Fruit fly (Drosophila melanogaster) whole organism, embryonic: Measurements from ENCODE around the gene CG5188.

ENCODE experiments used
- Asciz ChIP-seq: fragments of 200-800 bp; sonication (Bioruptor generic); optimal IDR thresholded peaks from 2 replicates; lab custom pipeline; 2017; ENCODE audit warnings: missing biosample characterization, mild to moderate bottlenecking, missing genetic modification characterization, missing genetic modification reagents
- Atf6 ChIP-seq: fragments of 200-800 bp; sonication (Bioruptor generic); IDR thresholded peaks from 2 replicates; pipeline ENCODE4 v1.3.6; 2022; ENCODE audit warnings: missing biosample characterization, missing genetic modification characterization
- Bteb2 ChIP-seq: fragments of 200-800 bp; sonication (Bioruptor generic); optimal IDR thresholded peaks from 2 replicates; lab custom pipeline; 2016; ENCODE audit warnings: missing biosample characterization, missing genetic modification characterization
- CG10979 ChIP-seq: fragments of 200-800 bp; sonication (Bioruptor generic); optimal IDR thresholded peaks from 2 replicates; lab custom pipeline; 2018; ENCODE audit warnings: missing biosample characterization, mild to moderate bottlenecking, missing genetic modification characterization, moderate library complexity
- CG11695 ChIP-seq: fragments of 200-800 bp; sonication (Bioruptor generic); IDR thresholded peaks from 3 replicates; pipeline ENCODE4 v1.3.6; 2022; ENCODE audit warnings: missing biosample characterization, missing genetic modification characterization
- CG12071 ChIP-seq: fragments of 200-800 bp; sonication (Bioruptor generic); optimal IDR thresholded peaks from 3 replicates; lab custom pipeline; 2018; ENCODE audit warnings: missing biosample characterization, mild to moderate bottlenecking, missing genetic modification characterization
- CG13287 ChIP-seq: fragments of 200-800 bp; sonication (Bioruptor generic); IDR thresholded peaks from 2 replicates; pipeline ENCODE4 v1.3.6; 2022; ENCODE audit warnings: missing biosample characterization, missing genetic modification characterization; ENCODE audit not compliant: partially characterized antibody
- CG14860 ChIP-seq: fragments of 200-800 bp; sonication (Bioruptor generic); IDR thresholded peaks from 3 replicates; pipeline ENCODE4 v1.3.6; 2022; ENCODE audit warnings: missing biosample characterization, missing genetic modification characterization; ENCODE audit not compliant: partially characterized antibody
- CG1832 ChIP-seq: fragments of 200-800 bp; sonication (Bioruptor generic); optimal IDR thresholded peaks from 2 replicates; lab custom pipeline; 2017; ENCODE audit warnings: missing biosample characterization, mild to moderate bottlenecking, missing genetic modification characterization, inconsistent platforms
- CG2202 ChIP-seq: fragments of 200-800 bp; sonication (Bioruptor generic); optimal IDR thresholded peaks from 2 replicates; lab custom pipeline; 2018; ENCODE audit warnings: missing biosample characterization, mild to moderate bottlenecking, missing genetic modification characterization
- CG2875 ChIP-seq: fragments of 200-800 bp; sonication (Bioruptor generic); optimal IDR thresholded peaks from 2 replicates; lab custom pipeline; 2017; ENCODE audit warnings: missing biosample characterization, mild to moderate bottlenecking, missing genetic modification characterization, missing genetic modification reagents
- CG42726 ChIP-seq: fragments of 200-800 bp; sonication (Bioruptor generic); IDR thresholded peaks from 2 replicates; pipeline ENCODE4 v1.3.6; 2022; ENCODE audit warnings: missing biosample characterization, missing genetic modification characterization; ENCODE audit not compliant: partially characterized antibody
- CG4282 ChIP-seq: fragments of 200-800 bp; sonication (Bioruptor generic); optimal IDR thresholded peaks from 2 replicates; lab custom pipeline; 2016; ENCODE audit warnings: missing biosample characterization, missing genetic modification characterization
- CG5180 ChIP-seq: fragments of 200-800 bp; sonication (Bioruptor generic); optimal IDR thresholded peaks from 3 replicates; lab custom pipeline; 2017; ENCODE audit warnings: missing biosample characterization, missing genetic modification characterization, mild to moderate bottlenecking, moderate library complexity, missing genetic modification reagents
- CG5245 ChIP-seq: fragments of 200-800 bp; sonication (Bioruptor generic); optimal IDR thresholded peaks from 3 replicates; lab custom pipeline; 2016; ENCODE audit warnings: missing biosample characterization, missing genetic modification characterization
- CG8765 ChIP-seq: fragments of 200-800 bp; sonication (Bioruptor generic); IDR thresholded peaks from 2 replicates; pipeline ENCODE4 v1.3.6; 2022; ENCODE audit warnings: missing biosample characterization, missing genetic modification characterization
- CG8944 ChIP-seq: fragments of 200-800 bp; sonication (Bioruptor generic); optimal IDR thresholded peaks from 3 replicates; lab custom pipeline; 2016; ENCODE audit warnings: missing biosample characterization, missing genetic modification characterization
- CG9817 ChIP-seq: fragments of 200-800 bp; sonication (Bioruptor generic); optimal IDR thresholded peaks from 2 replicates; lab custom pipeline; 2018; ENCODE audit warnings: missing biosample characterization, mild to moderate bottlenecking, missing genetic modification characterization, moderate library complexity
- Chrac-16 ChIP-seq: fragments of 200-800 bp; sonication (Bioruptor generic); optimal IDR thresholded peaks from 3 replicates; lab custom pipeline; 2016; ENCODE audit warnings: missing biosample characterization, missing genetic modification characterization
- CkIIα-i1 ChIP-seq: fragments of 200-800 bp; sonication (Bioruptor generic); IDR thresholded peaks from 2 replicates; pipeline ENCODE4 v1.3.6; 2022; ENCODE audit warnings: missing biosample characterization, missing genetic modification characterization
- ERR ChIP-seq: fragments of 200-800 bp; sonication (Bioruptor generic); optimal IDR thresholded peaks from 2 replicates; lab custom pipeline; 2016; ENCODE audit warnings: missing biosample characterization, missing genetic modification characterization
- HmgD ChIP-seq: fragments of 200-800 bp; sonication (Bioruptor generic); optimal IDR thresholded peaks from 3 replicates; lab custom pipeline; 2016; ENCODE audit warnings: missing biosample characterization, missing genetic modification characterization
- HmgZ ChIP-seq: fragments of 200-800 bp; sonication (Bioruptor generic); optimal IDR thresholded peaks from 2 replicates; lab custom pipeline; 2018; ENCODE audit warnings: missing biosample characterization, mild to moderate bottlenecking, missing genetic modification characterization
- Max ChIP-seq: fragments of 200-800 bp; sonication (Bioruptor generic); optimal IDR thresholded peaks from 2 replicates; lab custom pipeline; 2016; ENCODE audit warnings: missing biosample characterization, mild to moderate bottlenecking, missing genetic modification characterization
- NC2α ChIP-seq: fragments of 200-800 bp; sonication (Bioruptor generic); optimal IDR thresholded peaks from 2 replicates; lab custom pipeline; 2016; ENCODE audit warnings: missing biosample characterization, missing genetic modification characterization
- NfI ChIP-seq: fragments of 200-800 bp; sonication (Bioruptor generic); optimal IDR thresholded peaks from 3 replicates; lab custom pipeline; 2018; ENCODE audit warnings: missing biosample characterization, mild to moderate bottlenecking, missing genetic modification characterization, moderate library complexity
- Ssrp ChIP-seq: fragments of 200-800 bp; sonication (Bioruptor generic); optimal IDR thresholded peaks from 2 replicates; lab custom pipeline; 2018; ENCODE audit warnings: missing biosample characterization, mild to moderate bottlenecking, missing genetic modification characterization, moderate library complexity
- ab ChIP-seq: fragments of 200-800 bp; sonication (Bioruptor generic); optimal IDR thresholded peaks from 2 replicates; lab custom pipeline; 2016; ENCODE audit warnings: missing biosample characterization, missing genetic modification characterization
- ato ChIP-seq: fragments of 200-800 bp; sonication (Bioruptor generic); IDR thresholded peaks from 2 replicates; pipeline ENCODE4 v1.3.6; 2022; ENCODE audit warnings: missing biosample characterization, missing genetic modification characterization; ENCODE audit not compliant: partially characterized antibody
- dimm ChIP-seq: fragments of 200-800 bp; sonication (Bioruptor generic); IDR thresholded peaks from 2 replicates; pipeline ENCODE4 v1.3.6; 2022; ENCODE audit warnings: missing biosample characterization, missing genetic modification characterization
- ewg ChIP-seq: fragments of 200-800 bp; sonication (Bioruptor generic); optimal IDR thresholded peaks from 3 replicates; lab custom pipeline; 2017; ENCODE audit warnings: mild to moderate bottlenecking, missing biosample characterization, missing genetic modification reagents, missing genetic modification characterization
- ftz-f1 ChIP-seq: fragments of 200-800 bp; sonication (Bioruptor generic); optimal IDR thresholded peaks from 2 replicates; lab custom pipeline; 2016; ENCODE audit warnings: missing biosample characterization, missing genetic modification characterization
- ham ChIP-seq: fragments of 200-800 bp; sonication (Bioruptor generic); IDR thresholded peaks from 2 replicates; pipeline ENCODE4 v1.3.6; 2022; ENCODE audit warnings: missing biosample characterization, missing genetic modification characterization
- her ChIP-seq: fragments of 200-800 bp; sonication (Bioruptor generic); optimal IDR thresholded peaks from 2 replicates; lab custom pipeline; 2016; ENCODE audit warnings: missing biosample characterization, missing genetic modification characterization
- insv ChIP-seq, 2 experiments: fragments of 200-800 bp; sonication (Bioruptor generic); optimal IDR thresholded peaks; 3 replicates each; lab custom pipeline; 2016 to 2018; ENCODE audit warnings: missing biosample characterization in 2 of 2, missing genetic modification characterization in 2 of 2
- lov ChIP-seq, 2 experiments: fragments of 200-800 bp in 1 of 2; fragments of >200 bp in 1 of 2; sonication (Bioruptor generic) in 1 of 2; IDR thresholded peaks in 1 of 2; optimal IDR thresholded peaks in 1 of 2; 2 replicates in 1 of 2; 3 replicates in 1 of 2; pipeline versions ENCODE4 v1.3.6 to Lab custom; 2017 to 2022; ENCODE audit warnings: missing biosample characterization in 1 of 2, missing genetic modification characterization in 1 of 2
- mld ChIP-seq: fragments of 200-800 bp; sonication (Bioruptor generic); IDR thresholded peaks from 3 replicates; pipeline ENCODE4 v1.3.6; 2022; ENCODE audit warnings: missing biosample characterization, missing genetic modification characterization; ENCODE audit not compliant: partially characterized antibody
- nom ChIP-seq: fragments of 200-800 bp; sonication (Bioruptor generic); optimal IDR thresholded peaks from 2 replicates; lab custom pipeline; 2017; ENCODE audit warnings: missing biosample characterization, missing genetic modification characterization, mild to moderate bottlenecking, moderate library complexity, missing genetic modification reagents
- pzg ChIP-seq: fragments of 200-800 bp; sonication (Bioruptor generic); optimal IDR thresholded peaks from 3 replicates; lab custom pipeline; 2018; ENCODE audit warnings: missing biosample characterization, mild to moderate bottlenecking, missing genetic modification characterization, moderate library complexity
- repo ChIP-seq: fragments of 200-800 bp; sonication (Bioruptor generic); optimal IDR thresholded peaks from 2 replicates; lab custom pipeline; 2016; ENCODE audit warnings: missing biosample characterization, missing genetic modification characterization
- row ChIP-seq: fragments of 200-800 bp; sonication (Bioruptor generic); IDR thresholded peaks from 3 replicates; pipeline ENCODE4 v1.3.6; 2022; ENCODE audit warnings: missing biosample characterization, missing genetic modification characterization
- sob ChIP-seq: fragments of 200-800 bp; sonication (Bioruptor generic); IDR thresholded peaks from 2 replicates; pipeline ENCODE4 v1.3.6; 2022; ENCODE audit warnings: missing biosample characterization, missing genetic modification characterization
- sr ChIP-seq: fragments of 200-800 bp; sonication (Bioruptor generic); IDR thresholded peaks from 3 replicates; pipeline ENCODE4 v1.3.6; 2022; ENCODE audit warnings: missing biosample characterization, missing genetic modification characterization
- tll ChIP-seq, 2 experiments: fragments of 200-800 bp in 1 of 2; fragments of >200 bp in 1 of 2; sonication (Bioruptor generic) in 1 of 2; optimal IDR thresholded peaks; 2 replicates each; lab custom pipeline; 2017 to 2019; ENCODE audit warnings: missing biosample characterization in 2 of 2, missing genetic modification characterization in 2 of 2, mild to moderate bottlenecking in 1 of 2, moderate library complexity in 1 of 2
- toy ChIP-seq: fragments of 200-800 bp; sonication (Bioruptor generic); IDR thresholded peaks from 2 replicates; pipeline ENCODE4 v1.3.6; 2022; ENCODE audit warnings: missing biosample characterization, missing genetic modification characterization
- trem ChIP-seq: fragments of 200-800 bp; optimal IDR thresholded peaks from 3 replicates; lab custom pipeline; 2019; ENCODE audit warnings: missing biosample characterization, mild to moderate bottlenecking, missing genetic modification characterization, moderate library complexity
- wdn ChIP-seq: fragments of 200-800 bp; sonication (Bioruptor generic); IDR thresholded peaks from 2 replicates; pipeline ENCODE4 v1.3.6; 2022; ENCODE audit warnings: missing biosample characterization, missing genetic modification characterization

The CG5188 gene

DNA sequence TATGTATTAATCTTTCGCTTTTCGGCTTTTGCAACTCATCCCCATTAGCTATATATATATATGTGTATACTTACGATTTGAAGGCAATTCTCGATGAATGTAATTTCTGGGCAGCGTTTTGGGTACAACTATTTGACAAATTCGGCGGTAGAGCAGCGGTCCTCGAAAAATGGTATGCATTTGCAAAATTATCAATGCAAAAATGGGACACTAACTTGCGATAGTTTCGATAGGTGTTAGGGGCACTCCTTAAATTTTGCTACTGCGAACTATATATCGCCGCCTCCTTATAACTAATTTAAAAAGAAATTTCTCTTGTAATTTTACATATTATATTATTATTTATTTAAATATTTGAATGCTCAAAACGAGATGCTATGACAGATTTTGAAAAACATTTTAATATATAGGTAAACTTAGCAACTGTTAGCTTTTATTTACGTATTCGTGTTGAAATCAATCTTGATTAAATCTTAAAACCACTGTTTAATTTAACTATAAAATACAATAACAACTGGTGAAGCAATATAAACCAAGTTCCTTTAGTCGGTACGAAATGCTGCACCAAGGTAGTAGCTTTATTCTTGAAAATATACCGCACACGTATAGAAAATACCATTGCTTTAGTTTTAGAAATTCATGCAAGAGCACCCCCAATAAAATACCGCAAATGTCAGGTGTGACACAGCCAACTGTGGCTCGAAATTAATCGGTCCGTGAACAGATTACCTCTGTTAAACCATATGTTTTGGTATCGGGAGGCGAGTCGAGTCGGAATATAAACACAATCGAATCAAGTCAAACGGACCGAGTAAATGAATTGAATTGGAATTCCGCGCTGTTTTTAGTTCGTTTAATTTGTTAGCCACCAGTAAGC is 15.1 kb upstream of the CG5188 start, which contains the start of the genes CG5355 and Klp31E (continued):
- TF ChIP-seq wdn (GFP tag; lab: Robert Waterston, UW) = no peak
- no peak; the same call in 2 of the 3 replicates for TF ChIP-seq CG11695
- TF ChIP-seq ham (GFP tag; lab: Robert Waterston, UW) = no peak
- TF ChIP-seq CG4282 (GFP tag; lab: Kevin White, UChicago) = no peak
- peak; percentile 61 for TF ChIP-seq pzg (GFP tag; lab: Kevin White, UChicago)
- peak; percentile 46; the same call in 1 of the 3 replicates for TF ChIP-seq mld (GFP tag; lab: Robert Waterston, UW)
- TF ChIP-seq Bteb2 (GFP tag; lab: Kevin White, UChicago) = peak; percentile 6
- TF ChIP-seq CG42726 (GFP tag; lab: Robert Waterston, UW) = no peak
- no peak for TF ChIP-seq her (GFP tag; lab: Kevin White, UChicago)
- peak; percentile 88 for TF ChIP-seq row (GFP tag; lab: Robert Waterston, UW)
- no peak for TF ChIP-seq tll (GFP tag; optimal IDR thresholded peaks at IDR 0.05; lab: Kevin White, UChicago)
- TF ChIP-seq CG2202 (tag; lab: Kevin White, UChicago) = peak; percentile 12
- TF ChIP-seq sr = no peak
- TF ChIP-seq nom (GFP tag; lab: Kevin White, UChicago) = peak; percentile 9
- peak; percentile 47; the same call in 1 of the 3 replicates for TF ChIP-seq CG14860 (GFP tag; lab: Robert Waterston, UW)
- TF ChIP-seq CkIIα-i1 (GFP tag; lab: Robert Waterston, UW) = no peak
- peak; percentile 56 for TF ChIP-seq HmgD (GFP tag; lab: Kevin White, UChicago)
- TF ChIP-seq CG12071 (GFP tag; lab: Kevin White, UChicago) = no peak
- TF ChIP-seq toy (GFP tag; lab: Robert Waterston, UW) = no peak
- no peak for TF ChIP-seq lov (optimal IDR thresholded peaks at IDR 0.05; lab: Kevin White, UChicago)
- no peak for TF ChIP-seq lov (GFP tag; IDR thresholded peaks at IDR 0.05; lab: Robert Waterston, UW)
- peak; percentile 77 for TF ChIP-seq Ssrp (tag; lab: Kevin White, UChicago)
- TF ChIP-seq insv (GFP tag; optimal IDR thresholded peaks at IDR 0.05; lab: Kevin White, UChicago) = peak in 1 of 2 experiments; percentile 26
- no peak for TF ChIP-seq dimm (GFP tag; lab: Robert Waterston, UW)
- TF ChIP-seq CG8765 (GFP tag; lab: Robert Waterston, UW) = no peak
- peak; percentile 25 for TF ChIP-seq HmgZ
- peak; percentile 75 for TF ChIP-seq CG13287
- TF ChIP-seq trem (tag; lab: Kevin White, UChicago) = peak; percentile 39
- peak; percentile 74 for TF ChIP-seq CG9817 (tag; lab: Kevin White, UChicago)
- TF ChIP-seq Asciz (GFP tag; lab: Kevin White, UChicago) = peak; percentile 64
- TF ChIP-seq Atf6 = peak; percentile 62
- peak; percentile 72 for TF ChIP-seq CG10979
- TF ChIP-seq ERR (GFP tag; lab: Kevin White, UChicago) = no peak
- peak; percentile 53 for TF ChIP-seq NfI
- peak; percentile 42; the same call in 1 of the 2 replicates for TF ChIP-seq ato (GFP tag; lab: Robert Waterston, UW)
- TF ChIP-seq CG1832 (GFP tag; lab: Kevin White, UChicago) = no peak
- no peak for TF ChIP-seq CG5180 (GFP tag; lab: Kevin White, UChicago)
- TF ChIP-seq sob (GFP tag; lab: Robert Waterston, UW) = peak; percentile 64
- no peak for TF ChIP-seq ab (GFP tag; lab: Kevin White, UChicago)
- peak; percentile 28 for TF ChIP-seq Max (GFP tag; lab: Kevin White, UChicago)
- no peak for TF ChIP-seq NC2α
- peak; percentile 12 for TF ChIP-seq CG2875
- peak; percentile 39 for TF ChIP-seq ewg (GFP tag; lab: Kevin White, UChicago)
- no peak for TF ChIP-seq CG5245 (GFP tag; lab: Kevin White, UChicago)
- no peak for TF ChIP-seq repo (GFP tag; lab: Kevin White, UChicago)
- peak; percentile 41 for TF ChIP-seq CG8944 (GFP tag; lab: Kevin White, UChicago)
- TF ChIP-seq Chrac-16 = peak; percentile 66
- no peak for TF ChIP-seq ftz-f1 (GFP tag; lab: Kevin White, UChicago)
